Worm (Caenorhabditis elegans) whole organism, L1 larva: ENCODE results near the gene acox-1.6.

ENCODE experiments used
- C16A3.4 ChIP-seq: fragments of 150-350 bp; optimal IDR thresholded peaks from 2 replicates; lab custom pipeline; 2014; ENCODE audit warnings: missing biosample characterization, missing genetic modification characterization
- C34B4.2 ChIP-seq: sonication (generic microtip); optimal IDR thresholded peaks from 2 replicates; lab custom pipeline; 2017; ENCODE audit warnings: mild to moderate bottlenecking, missing genetic modification characterization, missing compliant biosample characterization
- Y116A8C.19 ChIP-seq: sonication (generic microtip); optimal IDR thresholded peaks from 2 replicates; lab custom pipeline; 2016; ENCODE audit warnings: missing compliant biosample characterization, missing genetic modification characterization, borderline replicate concordance
- aha-1 ChIP-seq: fragments of 150-350 bp; optimal IDR thresholded peaks from 2 replicates; lab custom pipeline; 2014; ENCODE audit warnings: missing biosample characterization, missing genetic modification characterization
- ceh-63 ChIP-seq: fragments of 200-800 bp; sonication (Bioruptor generic); optimal IDR thresholded peaks from 2 replicates; lab custom pipeline; 2018; ENCODE audit warnings: mild to moderate bottlenecking, missing genetic modification characterization, missing compliant biosample characterization
- ceh-88 ChIP-seq: fragments of 200-800 bp; sonication (Bioruptor generic); IDR thresholded peaks from 2 replicates; pipeline ENCODE4 v1.3.6; 2022; ENCODE audit warnings: missing genetic modification characterization, missing compliant biosample characterization
- ces-1 ChIP-seq: fragments of 150-350 bp; optimal IDR thresholded peaks from 2 replicates; lab custom pipeline; 2014; ENCODE audit warnings: missing biosample characterization, missing genetic modification reagents, missing genetic modification characterization
- dpl-1 ChIP-seq, 3 experiments: fragments of 150-350 bp in 2 of 3; sonication (generic microtip) in 1 of 3; optimal IDR thresholded peaks; 2 replicates each; lab custom pipeline; 2014 to 2017; ENCODE audit warnings: missing biosample characterization in 3 of 3, missing genetic modification characterization in 3 of 3, missing genetic modification reagents in 3 of 3
- dsc-1 ChIP-seq: sonication (generic microtip); optimal IDR thresholded peaks from 2 replicates; lab custom pipeline; 2016; ENCODE audit warnings: mild to moderate bottlenecking, missing genetic modification characterization, missing compliant biosample characterization
- efl-1 ChIP-seq, 4 experiments: fragments of 150-350 bp; optimal IDR thresholded peaks in 3 of 4; peaks in 1 of 4; 1 replicate in 1 of 4; 2 replicates in 3 of 4; lab custom pipeline; 2014; ENCODE audit warnings: missing biosample characterization in 2 of 4, missing genetic modification characterization in 2 of 4, missing genetic modification reagents in 2 of 4
- elt-3 ChIP-seq, 6 experiments: fragments of 150-350 bp in 1 of 6; sonication (generic microtip); optimal IDR thresholded peaks; 2 replicates each; lab custom pipeline; 2017 to 2018; ENCODE audit warnings: missing biosample characterization in 6 of 6, missing genetic modification characterization in 6 of 6, inconsistent platforms in 1 of 6
- fkh-4 ChIP-seq: sonication (generic microtip); optimal IDR thresholded peaks from 2 replicates; lab custom pipeline; 2016; ENCODE audit warnings: missing compliant biosample characterization, missing genetic modification characterization, borderline replicate concordance
- fkh-8 ChIP-seq: sonication (generic microtip); optimal IDR thresholded peaks from 2 replicates; lab custom pipeline; 2016; ENCODE audit warnings: mild to moderate bottlenecking, missing genetic modification characterization, missing compliant biosample characterization
- fos-1 ChIP-seq: fragments of 150-350 bp; optimal IDR thresholded peaks from 2 replicates; lab custom pipeline; 2014; ENCODE audit warnings: missing biosample characterization, missing genetic modification characterization
- grh-1 ChIP-seq: fragments of 200-800 bp; sonication (Bioruptor generic); IDR thresholded peaks from 2 replicates; pipeline ENCODE4 v1.3.6; 2022; ENCODE audit warnings: missing genetic modification reagents, missing genetic modification characterization, missing compliant biosample characterization
- hlh-17 ChIP-seq: fragments of 200-800 bp; sonication (Bioruptor generic); optimal IDR thresholded peaks from 2 replicates; lab custom pipeline; 2018; ENCODE audit warnings: missing genetic modification characterization, mild to moderate bottlenecking, missing compliant biosample characterization, moderate library complexity, borderline replicate concordance
- jun-1 ChIP-seq: fragments of 150-350 bp; optimal IDR thresholded peaks from 2 replicates; lab custom pipeline; 2014; ENCODE audit warnings: missing biosample characterization, missing genetic modification reagents, missing genetic modification characterization
- lin-13 ChIP-seq: fragments of 150-350 bp; optimal IDR thresholded peaks from 2 replicates; lab custom pipeline; 2014; ENCODE audit warnings: missing biosample characterization, missing genetic modification reagents, missing genetic modification characterization
- lin-35 ChIP-seq, 2 experiments: fragments of 150-350 bp; optimal IDR thresholded peaks; 2 replicates each; lab custom pipeline; 2014; ENCODE audit warnings: missing biosample characterization in 2 of 2, missing genetic modification characterization in 2 of 2, missing genetic modification reagents in 2 of 2
- lir-3 ChIP-seq: sonication (generic microtip); optimal IDR thresholded peaks from 2 replicates; lab custom pipeline; 2016; ENCODE audit warnings: mild to moderate bottlenecking, missing genetic modification characterization, moderate library complexity, missing compliant biosample characterization; ENCODE audit not compliant: poor library complexity
- lsy-2 ChIP-seq, 2 experiments: fragments of 150-350 bp; optimal IDR thresholded peaks; 2 replicates each; lab custom pipeline; 2014; ENCODE audit warnings: missing biosample characterization in 2 of 2, missing genetic modification characterization in 2 of 2
- mab-9 ChIP-seq: fragments of 200-800 bp; sonication (Bioruptor generic); IDR thresholded peaks from 2 replicates; pipeline ENCODE4 v1.3.6; 2022; ENCODE audit warnings: missing genetic modification reagents, missing genetic modification characterization, missing compliant biosample characterization
- mef-2 ChIP-seq: fragments of 150-350 bp; optimal IDR thresholded peaks from 2 replicates; lab custom pipeline; 2014; ENCODE audit warnings: missing biosample characterization, missing genetic modification characterization
- nhr-19 ChIP-seq: fragments of 200-800 bp; sonication (Bioruptor generic); conservative IDR thresholded peaks from 2 replicates; pipeline ENCODE4 v1.3.6; 2022; ENCODE audit warnings: missing genetic modification characterization, missing compliant biosample characterization
- nhr-237 ChIP-seq: fragments of 150-350 bp; optimal IDR thresholded peaks from 2 replicates; lab custom pipeline; 2014; ENCODE audit warnings: missing biosample characterization, missing genetic modification characterization
- nhr-71 ChIP-seq: sonication (generic microtip); optimal IDR thresholded peaks from 2 replicates; lab custom pipeline; 2016; ENCODE audit warnings: mild to moderate bottlenecking, missing genetic modification characterization, moderate library complexity, missing compliant biosample characterization
- nhr-76 ChIP-seq: sonication (generic microtip); optimal IDR thresholded peaks from 2 replicates; lab custom pipeline; 2017; ENCODE audit warnings: missing biosample characterization, missing genetic modification characterization
- nhr-77 ChIP-seq: fragments of 150-350 bp; optimal IDR thresholded peaks from 2 replicates; lab custom pipeline; 2014; ENCODE audit warnings: missing biosample characterization, missing genetic modification characterization
- nhr-84 ChIP-seq: sonication (generic microtip); optimal IDR thresholded peaks from 2 replicates; lab custom pipeline; 2017; ENCODE audit warnings: missing biosample characterization, missing genetic modification characterization
- nhr-85 ChIP-seq: sonication (generic microtip); peaks from one replicate; lab custom pipeline; 2016; ENCODE audit warnings: missing genetic modification characterization, inconsistent platforms, missing compliant biosample characterization
- nhr-90 ChIP-seq: sonication (generic microtip); optimal IDR thresholded peaks from 2 replicates; lab custom pipeline; 2016; ENCODE audit warnings: mild to moderate bottlenecking, missing genetic modification characterization, missing compliant biosample characterization; ENCODE audit not compliant: poor library complexity
- pag-3 ChIP-seq: sonication (generic microtip); optimal IDR thresholded peaks from 2 replicates; lab custom pipeline; 2017; ENCODE audit warnings: missing genetic modification characterization, mild to moderate bottlenecking, missing compliant biosample characterization, antibody characterized with exemption, borderline replicate concordance; ENCODE audit not compliant: insufficient read depth
- pax-3 ChIP-seq: fragments of 200-800 bp; sonication (Bioruptor generic); optimal IDR thresholded peaks from 2 replicates; lab custom pipeline; 2018; ENCODE audit warnings: mild to moderate bottlenecking, missing genetic modification characterization, moderate library complexity, missing compliant biosample characterization
- pqm-1 ChIP-seq: sonication (generic microtip); optimal IDR thresholded peaks from 3 replicates; lab custom pipeline; 2017; ENCODE audit warnings: missing biosample characterization, missing genetic modification characterization
- rnt-1 ChIP-seq: sonication (generic microtip); optimal IDR thresholded peaks from 2 replicates; lab custom pipeline; 2016; ENCODE audit warnings: mild to moderate bottlenecking, missing genetic modification characterization, moderate library complexity, missing compliant biosample characterization
- sox-4 ChIP-seq: sonication (generic microtip); optimal IDR thresholded peaks from 2 replicates; lab custom pipeline; 2016; ENCODE audit warnings: missing genetic modification characterization, missing compliant biosample characterization
- sup-37 ChIP-seq: fragments of 200-800 bp; sonication (Bioruptor generic); optimal IDR thresholded peaks from 2 replicates; lab custom pipeline; 2018; ENCODE audit warnings: mild to moderate bottlenecking, missing genetic modification characterization, missing compliant biosample characterization
- tlp-1 ChIP-seq: fragments of 150-350 bp; optimal IDR thresholded peaks from 2 replicates; lab custom pipeline; 2014; ENCODE audit warnings: missing biosample characterization, missing genetic modification characterization
- unc-30 ChIP-seq: sonication (generic microtip); optimal IDR thresholded peaks from 2 replicates; lab custom pipeline; 2017; ENCODE audit warnings: missing biosample characterization, missing genetic modification characterization
- unc-62 ChIP-seq: fragments of 150-350 bp; optimal IDR thresholded peaks from 2 replicates; lab custom pipeline; 2014; ENCODE audit warnings: missing biosample characterization, missing genetic modification reagents, missing genetic modification characterization
- unc-86 ChIP-seq: sonication (generic microtip); optimal IDR thresholded peaks from 2 replicates; lab custom pipeline; 2016; ENCODE audit warnings: missing genetic modification characterization, missing compliant biosample characterization
- vab-15 ChIP-seq: sonication (generic microtip); optimal IDR thresholded peaks from 2 replicates; lab custom pipeline; 2017; ENCODE audit warnings: missing genotype, mild to moderate bottlenecking, missing genetic modification characterization, missing compliant biosample characterization
- xbp-1 ChIP-seq: sonication (generic microtip); optimal IDR thresholded peaks from 2 replicates; lab custom pipeline; 2016; ENCODE audit warnings: missing genetic modification characterization, missing compliant biosample characterization
- ztf-11 ChIP-seq, 2 experiments: sonication (generic microtip); optimal IDR thresholded peaks; 2 replicates each; lab custom pipeline; 2016 to 2017; ENCODE audit warnings: missing genetic modification characterization in 2 of 2, missing biosample characterization in 1 of 2, missing compliant biosample characterization in 1 of 2

The acox-1.6 gene

ce11 chrX:15849397-15849935 is 11.1 kb upstream of the acox-1.6 start, which contains the start of gene acl-1 (continued):
- TF ChIP-seq grh-1 (peak; percentile 82), ztf-11 (tag; optimal IDR thresholded peaks at IDR 0.05; lab: Kevin White, UChicago) (peak in 1 of 2 experiments; percentile 83), C16A3.4 (tag; lab: Kevin White, UChicago) (peak; percentile 79), mef-2 (no peak), fkh-8 (tag; lab: Kevin White, UChicago) (peak; percentile 86), unc-86 (tag; lab: Kevin White, UChicago) (peak; percentile 85), Y116A8C.19 (peak; percentile 49), lin-13 (peak; percentile 56), C34B4.2 (tag; lab: Kevin White, UChicago) (no peak), nhr-71 (peak; percentile 95), sox-4 (tag; lab: Kevin White, UChicago) (peak; percentile 90), hlh-17 (GFP tag; lab: Kevin White, UChicago) (no peak), dsc-1 (peak; percentile 97), dpl-1 (GFP tag; optimal IDR thresholded peaks at IDR 0.05; lab: Kevin White, UChicago) (peak; percentile 50 to 61 (median 58)), rnt-1 (tag; lab: Kevin White, UChicago) (peak; percentile 85), nhr-76 (tag; lab: Kevin White, UChicago) (no peak), jun-1 (tag; lab: Kevin White, UChicago) (peak; percentile 51), unc-30 (tag; lab: Kevin White, UChicago) (no peak), nhr-84 (no peak), pax-3 (tag; lab: Kevin White, UChicago) (peak; percentile 89), nhr-85 (peak; percentile 96), pqm-1 (tag; lab: Kevin White, UChicago) (no peak), nhr-77 (tag; lab: Kevin White, UChicago) (peak; percentile 49), ces-1 (no peak), aha-1 (no peak), lsy-2 (tag; optimal IDR thresholded peaks at IDR 0.05; lab: Kevin White, UChicago) (peak; percentile 83 to 91), unc-62 (GFP tag; lab: Kevin White, UChicago) (no peak), elt-3 (tag; optimal IDR thresholded peaks at IDR 0.05; lab: Kevin White, UChicago) (peak in 2 of 6 experiments; percentile 4 to 54), xbp-1 (tag; lab: Kevin White, UChicago) (peak; percentile 90), vab-15 (tag; lab: Kevin White, UChicago) (peak; percentile 71), lin-35 (GFP tag; optimal IDR thresholded peaks at IDR 0.05; lab: Kevin White, UChicago) (peak; percentile 45 to 66), nhr-90 (tag; lab: Kevin White, UChicago) (peak; percentile 93), efl-1 (optimal IDR thresholded peaks at IDR 0.05; lab: Kevin White, UChicago) (peak; percentile 58 to 67), efl-1 (GFP tag; optimal IDR thresholded peaks at IDR 0.05 in 1 of 2; lab: Kevin White, UChicago) (peak; percentile 53 to 91), fos-1 (tag; lab: Kevin White, UChicago) (peak; percentile 12), mab-9 (peak; percentile 53), pag-3 (tag; lab: Kevin White, UChicago) (no peak), lir-3 (tag; lab: Kevin White, UChicago) (peak; percentile 86), fkh-4 (tag; lab: Kevin White, UChicago) (peak; percentile 90), ceh-63 (GFP tag; lab: Kevin White, UChicago) (no peak)

- TF ChIP-seq tlp-1 (tag; lab: Kevin White, UChicago) (no peak), sup-37 (no peak), nhr-237 (tag; lab: Kevin White, UChicago) (no peak), ceh-88 (GFP tag; lab: Robert Waterston, UW) (no peak), nhr-76 (tag; lab: Kevin White, UChicago) (no peak), nhr-19 (GFP tag; lab: Robert Waterston, UW) (no peak)
These were observed 10.5 kb upstream of the acox-1.6 start for ce11 chrX:15848867-15849266.
